Fruit fly (Drosophila melanogaster): Measurements from ENCODE around the gene CG16781.

The CG16781 gene

dm6 chrX:3482119-3483014, 18.5 kb upstream of the CG16781 start, which contains the start of the genes CG10804 and CG10802 (continued):
- TF ChIP-seq Nf-YC (tag; optimal IDR thresholded peaks at IDR 0.05) (peak; percentile 62), seq (GFP tag; IDR thresholded peaks at IDR 0.05) (peak; percentile 70), CG9876 (GFP tag; optimal IDR thresholded peaks at IDR 0.05) (peak; percentile 58), Antp (GFP tag; optimal IDR thresholded peaks at IDR 0.05) (peak; percentile 85), CG10959 (GFP tag; IDR thresholded peaks at IDR 0.05) (peak; percentile 63), CG13296 (GFP tag; optimal IDR thresholded peaks at IDR 0.05) (peak; percentile 46), CG31388 (GFP tag; optimal IDR thresholded peaks at IDR 0.05) (no peak), phol (tag; optimal IDR thresholded peaks at IDR 0.05) (peak; percentile 78), Trl (optimal IDR thresholded peaks at IDR 0.05) (no peak), Trl (GFP tag; optimal IDR thresholded peaks at IDR 0.05) (peak; percentile 85), BtbVII (GFP tag; optimal IDR thresholded peaks at IDR 0.05) (peak; percentile 22), run (tag; optimal IDR thresholded peaks at IDR 0.05) (no peak), HLH4C (GFP tag; IDR thresholded peaks at IDR 0.05; ENCODE audit: partially characterized antibody) (peak; percentile 73), CG4617 (GFP tag; optimal IDR thresholded peaks at IDR 0.05; ENCODE audit: borderline replicate concordance) (peak; percentile 53), h (optimal IDR thresholded peaks at IDR 0.05) (no peak), Lpt (GFP tag; optimal IDR thresholded peaks at IDR 0.05) (no peak), Atf-2 (GFP tag; optimal IDR thresholded peaks at IDR 0.05) (peak; percentile 75), CG31441 (GFP tag; IDR thresholded peaks at IDR 0.05) (peak; percentile 86), Nf-YA (GFP tag; IDR thresholded peaks at IDR 0.05) (0 out of 2 replicates have a peak, but pooled peaks have one; percentile 35), CG12299 (tag; optimal IDR thresholded peaks at IDR 0.05) (no peak), CG4282 (GFP tag; optimal IDR thresholded peaks at IDR 0.05) (peak; percentile 71), NK7.1 (GFP tag; optimal IDR thresholded peaks at IDR 0.05) (no peak), Doc3 (GFP tag; IDR thresholded peaks at IDR 0.05; ENCODE audit: partially characterized antibody) (peak; percentile 60; the same call in 2 of the 3 replicates), Chrac-16 (GFP tag; optimal IDR thresholded peaks at IDR 0.05) (peak; percentile 84), CG34224 (GFP tag; IDR thresholded peaks at IDR 0.05; ENCODE audit: partially characterized antibody) (peak; percentile 26; the same call in 1 of the 3 replicates), Asciz (GFP tag; optimal IDR thresholded peaks at IDR 0.05) (no peak), CG10209 (GFP tag; optimal IDR thresholded peaks at IDR 0.05) (peak; percentile 57), abd-A (tag; optimal IDR thresholded peaks at IDR 0.05) (no peak), CG3995 (GFP tag; optimal IDR thresholded peaks at IDR 0.05) (peak; percentile 98), CG17612 (GFP tag; IDR thresholded peaks at IDR 0.05) (peak; percentile 46; the same call in 1 of the 2 replicates), NC2β (GFP tag; optimal IDR thresholded peaks at IDR 0.05) (peak; percentile 37), Ets97D (GFP tag; optimal IDR thresholded peaks at IDR 0.05) (peak; percentile 69), CG31365 (tag; optimal IDR thresholded peaks at IDR 0.05) (no peak), jumu (GFP tag; optimal IDR thresholded peaks at IDR 0.05) (peak; percentile 83), CG1529 (GFP tag; optimal IDR thresholded peaks at IDR 0.05) (peak; percentile 7), CG17186 (GFP tag; optimal IDR thresholded peaks at IDR 0.05) (peak; percentile 12), CG6854 (GFP tag; optimal IDR thresholded peaks at IDR 0.05) (no peak), fd3F (GFP tag; optimal IDR thresholded peaks at IDR 0.05) (peak; percentile 58), CG8089 (GFP tag; optimal IDR thresholded peaks at IDR 0.05) (peak; percentile 67), da (GFP tag; optimal IDR thresholded peaks at IDR 0.05) (peak; percentile 60), Hmr (GFP tag; optimal IDR thresholded peaks at IDR 0.05) (no peak), CG6689 (GFP tag; IDR thresholded peaks at IDR 0.05) (peak; percentile 87), CkIIα-i1 (GFP tag; IDR thresholded peaks at IDR 0.05) (no peak), ttk (GFP tag; IDR thresholded peaks at IDR 0.05) (peak; percentile 90), CG10147 (GFP tag; optimal IDR thresholded peaks at IDR 0.05) (peak; percentile 61), her (GFP tag; optimal IDR thresholded peaks at IDR 0.05) (peak; percentile 50), CG9932 (GFP tag; IDR thresholded peaks at IDR 0.05) (peak; percentile 91), Hsf (GFP tag; optimal IDR thresholded peaks at IDR 0.05) (peak; percentile 82), CG5180 (GFP tag; optimal IDR thresholded peaks at IDR 0.05) (no peak), ind (GFP tag; optimal IDR thresholded peaks at IDR 0.05) (peak; percentile 85)
